Worm (Caenorhabditis elegans): ENCODE measurements around the gene ile-2.

The ile-2 gene

DNA sequence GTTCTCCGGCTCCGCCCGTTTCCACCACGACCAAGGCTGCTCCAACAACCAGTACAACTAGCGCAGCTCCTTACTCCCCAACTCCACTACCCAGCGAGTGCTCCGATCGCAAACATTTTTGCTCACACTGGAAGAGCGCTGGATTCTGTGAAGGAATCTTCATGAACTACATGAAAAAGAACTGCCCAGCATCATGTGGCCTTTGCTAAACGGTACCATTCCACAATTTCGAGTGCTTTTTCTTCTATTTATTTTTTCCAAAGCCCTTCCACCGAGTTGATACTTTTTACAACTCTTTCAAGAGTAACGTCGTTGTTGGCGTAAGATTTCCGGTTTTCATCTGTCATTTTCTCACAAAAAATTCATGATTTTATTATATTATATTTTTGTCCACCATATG, 11.6 kb downstream of the ile-2 start:
- TF ChIP-seq aly-1 (tag; optimal IDR thresholded peaks at IDR 0.05) (no peak), F13C5.2 (tag; optimal IDR thresholded peaks at IDR 0.05) (no peak), hmg-4 (GFP tag; optimal IDR thresholded peaks at IDR 0.05) (no peak), ceh-36 (tag; optimal IDR thresholded peaks at IDR 0.05) (no peak), pes-1 (GFP tag; IDR thresholded peaks at IDR 0.05) (no peak), hmbx-1 (tag; optimal IDR thresholded peaks at IDR 0.05) (no peak), scrt-1 (GFP tag; IDR thresholded peaks at IDR 0.05) (no peak), tra-4 (tag; optimal IDR thresholded peaks at IDR 0.05) (no peak), sea-1 (GFP tag; conservative IDR thresholded peaks at IDR 0.05) (no peak), hnd-1 (tag; optimal IDR thresholded peaks at IDR 0.05) (no peak), ama-1 (optimal IDR thresholded peaks at IDR 0.05) (no peak), tbx-37 (GFP tag; conservative IDR thresholded peaks at IDR 0.05) (no peak), B0310.2 (tag; optimal IDR thresholded peaks at IDR 0.05) (no peak), ets-7 (tag; optimal IDR thresholded peaks at IDR 0.05) (no peak), flt-1 (GFP tag; IDR thresholded peaks at IDR 0.05) (no peak), ceh-13 (GFP tag; optimal IDR thresholded peaks at IDR 0.05) (no peak)

DNA sequence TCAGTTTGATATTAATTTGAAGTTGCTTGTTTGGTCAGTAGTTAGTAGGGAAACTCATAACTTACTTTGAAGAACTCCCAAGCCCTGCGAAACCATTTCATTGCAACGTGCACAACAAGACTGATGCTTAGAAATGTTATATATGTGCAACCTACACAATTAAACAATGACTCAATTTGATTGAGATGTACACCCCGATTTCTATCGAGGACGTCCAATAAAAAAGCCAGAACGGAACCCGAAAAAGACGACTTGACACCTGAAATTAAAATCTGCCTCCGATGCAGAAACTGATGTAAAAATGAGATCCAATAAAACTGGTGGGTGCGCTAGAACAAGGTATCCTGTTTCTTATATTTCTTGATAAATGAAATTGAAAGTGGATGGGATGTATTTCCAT, 16.5 kb downstream of the ile-2 start, which contains the start of gene T04G9.6:
T04G9.6 (minus strand) TSS at position 101 of the 400 bp plus-strand sequence.
- TF ChIP-seq hmbx-1 (tag; optimal IDR thresholded peaks at IDR 0.05), result no peak
- TF ChIP-seq flt-1 (GFP tag; IDR thresholded peaks at IDR 0.05), result no peak
- TF ChIP-seq aly-1 (tag; optimal IDR thresholded peaks at IDR 0.05), result no peak
- no peak for TF ChIP-seq tra-4 (tag; optimal IDR thresholded peaks at IDR 0.05)
- TF ChIP-seq F13C5.2 (tag; optimal IDR thresholded peaks at IDR 0.05), result no peak
- TF ChIP-seq ceh-36 (tag; optimal IDR thresholded peaks at IDR 0.05), result no peak
- TF ChIP-seq ceh-13 (GFP tag; optimal IDR thresholded peaks at IDR 0.05), result no peak
- no peak for TF ChIP-seq B0310.2 (tag; optimal IDR thresholded peaks at IDR 0.05)
- TF ChIP-seq ets-7 (tag; optimal IDR thresholded peaks at IDR 0.05), result no peak
- no peak for TF ChIP-seq hmg-4 (GFP tag; optimal IDR thresholded peaks at IDR 0.05)
- TF ChIP-seq tbx-11 (GFP tag; IDR thresholded peaks at IDR 0.05), result no peak
- TF ChIP-seq scrt-1 (GFP tag; IDR thresholded peaks at IDR 0.05), result no peak
- no peak for TF ChIP-seq sea-1 (GFP tag; conservative IDR thresholded peaks at IDR 0.05)
- TF ChIP-seq tbx-37 (GFP tag; conservative IDR thresholded peaks at IDR 0.05), result no peak
- TF ChIP-seq ama-1 (optimal IDR thresholded peaks at IDR 0.05), result no peak
- no peak for TF ChIP-seq pes-1 (GFP tag; IDR thresholded peaks at IDR 0.05)
- no peak for TF ChIP-seq hnd-1 (tag; optimal IDR thresholded peaks at IDR 0.05)

DNA sequence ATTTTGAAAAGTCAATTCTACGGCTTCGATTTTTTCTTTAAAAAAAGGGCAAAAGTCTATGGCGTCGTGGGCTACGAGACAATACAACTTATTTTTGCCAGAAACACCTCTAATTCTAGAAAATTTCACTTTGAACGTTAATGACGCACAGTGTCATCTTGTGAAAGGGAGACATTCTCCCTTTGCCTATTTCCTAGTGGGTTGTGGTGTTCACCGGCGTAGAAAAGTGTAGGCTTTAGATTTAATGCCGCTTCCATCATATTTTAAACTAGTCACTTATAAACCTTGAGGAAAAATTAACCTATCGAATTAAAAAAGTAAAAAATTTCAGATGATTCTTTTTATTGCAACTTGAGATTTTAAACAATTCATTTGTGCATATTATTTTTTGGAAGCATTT, 17.0 kb downstream of the ile-2 start:
- TF ChIP-seq scrt-1 (GFP tag; IDR thresholded peaks at IDR 0.05) (no peak), ets-7 (tag; optimal IDR thresholded peaks at IDR 0.05) (no peak), ama-1 (optimal IDR thresholded peaks at IDR 0.05) (no peak), aly-1 (tag; optimal IDR thresholded peaks at IDR 0.05) (no peak), flt-1 (GFP tag; IDR thresholded peaks at IDR 0.05) (no peak), ceh-36 (tag; optimal IDR thresholded peaks at IDR 0.05) (no peak), sea-1 (GFP tag; conservative IDR thresholded peaks at IDR 0.05) (no peak), tbx-11 (GFP tag; IDR thresholded peaks at IDR 0.05) (no peak), hmg-4 (GFP tag; optimal IDR thresholded peaks at IDR 0.05) (no peak), B0310.2 (tag; optimal IDR thresholded peaks at IDR 0.05) (no peak), hmbx-1 (tag; optimal IDR thresholded peaks at IDR 0.05) (no peak), tra-4 (tag; optimal IDR thresholded peaks at IDR 0.05) (no peak), tbx-37 (GFP tag; conservative IDR thresholded peaks at IDR 0.05) (no peak), F13C5.2 (tag; optimal IDR thresholded peaks at IDR 0.05) (no peak), hnd-1 (tag; optimal IDR thresholded peaks at IDR 0.05) (no peak), ceh-13 (GFP tag; optimal IDR thresholded peaks at IDR 0.05) (no peak)

DNA sequence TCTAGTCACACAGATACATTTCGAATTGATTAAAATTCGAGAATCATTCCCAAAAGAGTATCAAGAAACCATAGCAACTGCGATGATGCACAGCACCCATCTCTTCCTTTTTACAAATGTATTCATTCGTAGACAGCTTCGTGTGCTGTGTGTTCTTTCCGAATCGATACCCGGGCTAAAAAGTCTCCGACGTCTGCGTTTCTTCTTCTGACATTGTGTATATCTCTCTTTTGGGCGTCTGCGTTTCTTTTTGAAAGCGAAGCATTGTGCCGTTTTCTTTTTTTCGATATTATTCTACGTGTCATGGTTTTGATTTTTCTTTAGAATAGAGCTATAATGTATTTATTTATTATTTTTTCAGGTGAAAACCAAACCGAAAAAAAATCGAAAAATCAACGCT, 19.6 kb downstream of the ile-2 start, which contains the start of gene attf-5:
attf-5 (plus strand) TSS at position 362 of the 400 bp plus-strand sequence.
- no peak for TF ChIP-seq scrt-1 (GFP tag; IDR thresholded peaks at IDR 0.05)
- TF ChIP-seq tbx-11 (GFP tag; IDR thresholded peaks at IDR 0.05), result no peak
- no peak for TF ChIP-seq B0310.2 (tag; optimal IDR thresholded peaks at IDR 0.05)
- TF ChIP-seq ets-7 (tag; optimal IDR thresholded peaks at IDR 0.05), result no peak
- no peak for TF ChIP-seq ceh-13 (GFP tag; optimal IDR thresholded peaks at IDR 0.05)
- no peak for TF ChIP-seq ama-1 (optimal IDR thresholded peaks at IDR 0.05)
- no peak for TF ChIP-seq ceh-36 (tag; optimal IDR thresholded peaks at IDR 0.05)

DNA sequence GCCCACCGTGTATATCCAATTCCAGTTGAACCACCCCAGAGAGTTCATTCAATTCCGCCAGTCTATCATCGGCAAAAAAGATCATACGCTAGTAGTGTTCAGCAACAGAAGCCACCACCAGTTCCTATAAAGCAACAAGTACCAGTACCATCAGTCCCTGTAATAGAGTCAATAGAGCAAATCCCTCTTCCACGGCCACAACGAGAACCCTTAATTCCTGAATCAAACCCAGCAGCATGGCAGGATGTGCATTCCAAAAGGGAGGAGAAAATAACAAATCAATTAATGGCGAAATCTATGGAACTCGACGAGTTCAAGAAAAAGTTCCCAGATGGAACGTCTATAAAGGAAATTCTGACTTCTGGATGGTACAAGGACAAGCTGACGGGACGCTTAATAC, 21.5 kb downstream of the ile-2 start:
- no peak for TF ChIP-seq tra-4 (tag; optimal IDR thresholded peaks at IDR 0.05)

DNA sequence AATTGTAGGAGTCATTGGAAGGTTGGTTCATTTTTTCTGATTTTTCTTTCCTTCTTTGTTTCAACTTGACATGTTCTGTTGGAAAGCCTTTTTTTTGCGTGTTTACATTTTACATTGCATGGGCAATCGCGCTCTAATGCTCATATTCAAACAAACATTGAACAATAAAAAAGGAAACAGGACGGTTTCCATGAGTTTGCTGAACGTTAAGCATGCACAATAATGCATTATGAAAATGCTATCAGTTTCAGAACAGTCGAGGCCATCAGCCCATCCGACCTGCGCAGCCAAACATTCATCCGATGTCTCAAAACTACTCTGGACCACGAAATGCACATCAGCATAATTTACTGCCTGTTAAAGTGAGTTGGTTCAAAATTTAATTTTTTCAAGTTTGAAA, 22.2 kb downstream of the ile-2 start:
- TF ChIP-seq tbx-11 (GFP tag; IDR thresholded peaks at IDR 0.05) (no peak), ceh-36 (tag; optimal IDR thresholded peaks at IDR 0.05) (no peak), sea-1 (GFP tag; conservative IDR thresholded peaks at IDR 0.05) (no peak)

DNA sequence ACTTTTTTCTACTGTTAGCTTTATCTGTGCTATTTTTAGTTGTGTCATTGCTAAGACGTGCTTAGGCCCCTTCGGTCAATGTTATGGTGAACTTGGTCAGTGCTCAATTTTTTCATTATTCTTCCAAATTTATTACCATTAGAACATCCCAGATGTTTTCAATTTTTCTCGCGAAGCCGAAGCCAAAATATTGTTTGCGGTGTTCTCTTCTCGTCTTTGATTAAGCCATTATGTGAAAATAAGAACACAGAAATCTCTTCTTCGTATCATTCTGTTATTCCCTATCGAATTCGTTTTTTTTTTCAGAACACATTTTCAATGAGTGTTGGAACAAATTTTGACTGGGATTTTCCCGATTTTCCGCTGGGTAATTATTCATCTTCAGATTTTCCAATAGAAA, 34.1 kb downstream of the ile-2 start, which contains the start of gene gtr-1:
gtr-1 (plus strand) TSS at position 301 of the 400 bp plus-strand sequence.
- TF ChIP-seq scrt-1 (GFP tag; IDR thresholded peaks at IDR 0.05) (no peak), tra-4 (tag; optimal IDR thresholded peaks at IDR 0.05) (no peak), hmbx-1 (tag; optimal IDR thresholded peaks at IDR 0.05) (no peak), hmg-4 (GFP tag; optimal IDR thresholded peaks at IDR 0.05) (no peak), B0310.2 (tag; optimal IDR thresholded peaks at IDR 0.05) (no peak), flt-1 (GFP tag; IDR thresholded peaks at IDR 0.05) (no peak), ets-7 (tag; optimal IDR thresholded peaks at IDR 0.05) (no peak), sea-1 (GFP tag; conservative IDR thresholded peaks at IDR 0.05) (no peak), pes-1 (GFP tag; IDR thresholded peaks at IDR 0.05) (no peak), tbx-37 (GFP tag; conservative IDR thresholded peaks at IDR 0.05) (no peak), ama-1 (optimal IDR thresholded peaks at IDR 0.05) (no peak), hnd-1 (tag; optimal IDR thresholded peaks at IDR 0.05) (no peak), F13C5.2 (tag; optimal IDR thresholded peaks at IDR 0.05) (no peak), ceh-13 (GFP tag; optimal IDR thresholded peaks at IDR 0.05) (no peak), tbx-11 (GFP tag; IDR thresholded peaks at IDR 0.05) (no peak), ceh-36 (tag; optimal IDR thresholded peaks at IDR 0.05) (no peak), aly-1 (tag; optimal IDR thresholded peaks at IDR 0.05) (no peak)

DNA sequence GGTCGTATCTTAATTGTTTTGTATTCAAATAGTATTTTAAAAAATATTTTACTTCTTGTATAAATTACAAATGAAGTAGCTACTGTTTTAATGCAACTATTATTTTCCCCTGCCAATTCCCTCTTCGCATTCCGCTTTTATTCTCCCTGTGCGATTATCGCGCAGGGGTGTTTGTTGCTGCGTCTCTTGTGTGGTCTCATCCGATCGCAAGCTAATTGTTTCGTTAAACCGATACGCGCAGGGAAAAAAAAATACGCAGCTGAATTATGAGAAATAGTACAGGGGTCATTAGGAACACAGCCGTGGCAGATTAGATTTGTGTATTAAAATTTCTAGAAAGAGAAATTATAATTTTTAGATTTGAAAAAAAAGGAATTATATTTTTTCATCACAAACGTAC, 38.1 kb downstream of the ile-2 start:
- TF ChIP-seq B0310.2 (tag; optimal IDR thresholded peaks at IDR 0.05) (no peak), sea-1 (GFP tag; conservative IDR thresholded peaks at IDR 0.05) (peak; percentile 72; the same call in 1 of the 2 replicates), hmbx-1 (tag; optimal IDR thresholded peaks at IDR 0.05) (no peak), tbx-11 (GFP tag; IDR thresholded peaks at IDR 0.05) (peak; percentile 70; the same call in 1 of the 2 replicates), hmg-4 (GFP tag; optimal IDR thresholded peaks at IDR 0.05) (no peak), scrt-1 (GFP tag; IDR thresholded peaks at IDR 0.05) (peak; percentile 75), flt-1 (GFP tag; IDR thresholded peaks at IDR 0.05) (peak; percentile 63), ets-7 (tag; optimal IDR thresholded peaks at IDR 0.05) (no peak), pes-1 (GFP tag; IDR thresholded peaks at IDR 0.05) (peak; percentile 78), aly-1 (tag; optimal IDR thresholded peaks at IDR 0.05) (peak; percentile 29), ceh-13 (GFP tag; optimal IDR thresholded peaks at IDR 0.05) (peak; percentile 52), tbx-37 (GFP tag; conservative IDR thresholded peaks at IDR 0.05) (no peak; the same call in 1 of the 2 replicates), F13C5.2 (tag; optimal IDR thresholded peaks at IDR 0.05) (peak; percentile 99)
